Fruit fly (Drosophila melanogaster) whole organism, pupa: Measurements from ENCODE around the gene C1GalTA.

Experiments
- CG10348 ChIP-seq: fragments of 200-800 bp; sonication (Bioruptor generic); IDR thresholded peaks from 2 replicates; pipeline ENCODE4 v1.3.6; 2022; ENCODE audit warnings: missing biosample characterization, missing genetic modification characterization
- CG12605 ChIP-seq: fragments of 200-800 bp; sonication (Bioruptor generic); IDR thresholded peaks from 2 replicates; pipeline ENCODE4 v1.3.6; 2022; ENCODE audit warnings: missing biosample characterization, missing genetic modification characterization
- CG13204 ChIP-seq: fragments of 200-800 bp; sonication (Bioruptor generic); optimal IDR thresholded peaks from 2 replicates; lab custom pipeline; 2018; ENCODE audit warnings: missing biosample characterization, mild to moderate bottlenecking, missing genetic modification characterization, moderate library complexity
- CG14655 ChIP-seq: fragments of 200-800 bp; sonication (Bioruptor generic); optimal IDR thresholded peaks from 3 replicates; lab custom pipeline; 2017; ENCODE audit warnings: mild to moderate bottlenecking, missing biosample characterization, missing genetic modification reagents, missing genetic modification characterization
- CG15710 ChIP-seq: fragments of 200-800 bp; sonication (Bioruptor generic); optimal IDR thresholded peaks from 2 replicates; lab custom pipeline; 2018; ENCODE audit warnings: missing biosample characterization, mild to moderate bottlenecking, missing genetic modification characterization, moderate library complexity
- CG17806 ChIP-seq: fragments of 200-800 bp; sonication (Bioruptor generic); optimal IDR thresholded peaks from 2 replicates; lab custom pipeline; 2018; ENCODE audit warnings: missing biosample characterization, mild to moderate bottlenecking, missing genetic modification characterization, moderate library complexity
- CG32121 ChIP-seq: fragments of 200-800 bp; sonication (Bioruptor generic); IDR thresholded peaks from 2 replicates; pipeline ENCODE4 v1.3.6; 2022; ENCODE audit warnings: missing biosample characterization, missing genetic modification characterization
- CG34367 ChIP-seq: fragments of 200-800 bp; sonication (Bioruptor generic); optimal IDR thresholded peaks from 2 replicates; lab custom pipeline; 2018; ENCODE audit warnings: missing biosample characterization, mild to moderate bottlenecking, missing genetic modification characterization
- CG4496 ChIP-seq: fragments of 200-800 bp; sonication (Bioruptor generic); IDR thresholded peaks from 3 replicates; pipeline ENCODE4 v1.3.6; 2022; ENCODE audit warnings: missing biosample characterization, missing genetic modification characterization
- CG8159 ChIP-seq: fragments of 200-800 bp; sonication (Bioruptor generic); optimal IDR thresholded peaks from 3 replicates; lab custom pipeline; 2018; ENCODE audit warnings: missing biosample characterization, mild to moderate bottlenecking, missing genetic modification characterization, moderate library complexity
- CG8301 ChIP-seq: fragments of 200-800 bp; sonication (Bioruptor generic); optimal IDR thresholded peaks from 2 replicates; lab custom pipeline; 2018; ENCODE audit warnings: missing biosample characterization, mild to moderate bottlenecking, missing genetic modification characterization
- CG9948 ChIP-seq: fragments of 200-800 bp; sonication (Bioruptor generic); optimal IDR thresholded peaks from 2 replicates; lab custom pipeline; 2018; ENCODE audit warnings: missing biosample characterization, mild to moderate bottlenecking, missing genetic modification characterization, moderate library complexity
- D1 ChIP-seq: fragments of 200-800 bp; sonication (Bioruptor generic); optimal IDR thresholded peaks from 2 replicates; lab custom pipeline; 2018; ENCODE audit warnings: missing biosample characterization, mild to moderate bottlenecking, missing genetic modification characterization, moderate library complexity
- EcR ChIP-seq: fragments of 200-800 bp; sonication (Bioruptor generic); optimal IDR thresholded peaks from 3 replicates; lab custom pipeline; 2019; ENCODE audit warnings: missing biosample characterization, missing genetic modification characterization, mild to moderate bottlenecking, moderate library complexity, missing genetic modification reagents
- Ets98B ChIP-seq: fragments of 200-800 bp; sonication (Bioruptor generic); IDR thresholded peaks from 2 replicates; pipeline ENCODE4 v1.3.6; 2022; ENCODE audit warnings: missing biosample characterization, missing genetic modification characterization
- Pif1A ChIP-seq: fragments of 200-800 bp; sonication (Bioruptor generic); optimal IDR thresholded peaks from 3 replicates; lab custom pipeline; 2016; ENCODE audit warnings: missing biosample characterization, missing genetic modification characterization
- Pif1B ChIP-seq: fragments of 200-800 bp; sonication (Bioruptor generic); optimal IDR thresholded peaks from 3 replicates; lab custom pipeline; 2016; ENCODE audit warnings: missing biosample characterization, missing genetic modification characterization
- Snoo ChIP-seq: fragments of 200-800 bp; sonication (Bioruptor generic); optimal IDR thresholded peaks from 3 replicates; lab custom pipeline; 2017; ENCODE audit warnings: missing biosample characterization, mild to moderate bottlenecking, missing genetic modification characterization, inconsistent platforms
- fd96Ca ChIP-seq: fragments of 200-800 bp; sonication (Bioruptor generic); IDR thresholded peaks from 3 replicates; pipeline ENCODE4 v1.3.6; 2022; ENCODE audit warnings: missing biosample characterization, missing genetic modification characterization
- gl ChIP-seq: fragments of 200-800 bp; sonication (Bioruptor generic); optimal IDR thresholded peaks from 2 replicates; lab custom pipeline; 2018; ENCODE audit warnings: missing biosample characterization, mild to moderate bottlenecking, missing genetic modification characterization
- rn ChIP-seq: fragments of 200-800 bp; sonication (Bioruptor generic); IDR thresholded peaks from 2 replicates; pipeline ENCODE4 v1.3.6; 2022; ENCODE audit warnings: missing biosample characterization, missing genetic modification characterization

Gene C1GalTA

DNA sequence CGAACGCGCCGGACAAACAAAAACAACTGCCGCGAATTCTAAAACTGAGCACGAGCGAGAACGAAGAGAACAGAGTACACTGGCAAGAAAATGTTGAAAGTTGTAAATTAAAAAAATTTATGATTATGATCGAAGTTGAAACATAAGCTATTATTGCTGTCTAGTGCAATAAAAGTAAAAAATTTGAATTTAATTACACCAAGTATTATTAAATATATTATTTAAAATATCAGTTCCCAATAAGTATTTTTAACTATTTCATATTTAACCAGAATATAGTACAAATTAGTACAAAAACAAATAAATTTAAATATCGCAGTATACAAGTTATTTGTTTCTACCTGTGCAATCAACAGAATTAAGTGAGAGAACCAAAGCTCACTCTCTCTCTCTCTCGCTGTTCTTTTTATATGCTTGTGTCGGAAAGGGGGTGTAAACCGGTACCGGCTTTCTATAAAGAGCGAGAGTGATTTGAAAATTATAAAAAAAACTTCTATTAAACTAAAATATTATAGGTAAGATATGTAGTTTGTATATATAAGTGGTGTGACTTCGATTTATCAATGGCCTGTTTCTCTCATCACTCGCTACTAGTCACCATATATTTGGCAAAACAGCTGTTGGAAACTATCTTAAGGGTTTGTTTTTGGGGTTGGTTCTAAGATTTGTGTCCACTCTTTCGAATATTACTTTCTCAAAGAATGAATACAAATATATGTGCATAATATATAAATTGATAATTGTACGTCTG lies at the start of gene C1GalTA:
C1GalTA (minus strand) TSS at position 33 of the 751 bp plus-strand sequence.
- TF ChIP-seq CG8159 (peak; percentile 100), CG8301 (tag; lab: Kevin White, UChicago) (peak; percentile 99), CG13204 (GFP tag; lab: Kevin White, UChicago) (peak; percentile 92), Pif1A (peak; percentile 87), CG15710 (peak; percentile 100), CG9948 (peak; percentile 100), gl (tag; lab: Kevin White, UChicago) (peak; percentile 92), Pif1B (GFP tag; lab: Kevin White, UChicago) (peak; percentile 93), CG14655 (GFP tag; lab: Kevin White, UChicago) (peak; percentile 99), fd96Ca (no peak), Snoo (tag; lab: Kevin White, UChicago) (peak; percentile 97), CG17806 (tag; lab: Kevin White, UChicago) (peak; percentile 99), CG34367 (tag; lab: Kevin White, UChicago) (peak; percentile 98), rn (GFP tag; lab: Robert Waterston, UW) (peak; percentile 94), D1 (tag; lab: Kevin White, UChicago) (peak; percentile 100), CG4496 (GFP tag; lab: Robert Waterston, UW) (peak; percentile 93), CG10348 (peak; percentile 88; the same call in 1 of the 2 replicates), Ets98B (GFP tag; lab: Robert Waterston, UW) (peak; percentile 88), CG12605 (peak; percentile 95), CG32121 (peak; percentile 96), EcR (GFP tag; lab: Kevin White, UChicago) (peak; percentile 72)

DNA sequence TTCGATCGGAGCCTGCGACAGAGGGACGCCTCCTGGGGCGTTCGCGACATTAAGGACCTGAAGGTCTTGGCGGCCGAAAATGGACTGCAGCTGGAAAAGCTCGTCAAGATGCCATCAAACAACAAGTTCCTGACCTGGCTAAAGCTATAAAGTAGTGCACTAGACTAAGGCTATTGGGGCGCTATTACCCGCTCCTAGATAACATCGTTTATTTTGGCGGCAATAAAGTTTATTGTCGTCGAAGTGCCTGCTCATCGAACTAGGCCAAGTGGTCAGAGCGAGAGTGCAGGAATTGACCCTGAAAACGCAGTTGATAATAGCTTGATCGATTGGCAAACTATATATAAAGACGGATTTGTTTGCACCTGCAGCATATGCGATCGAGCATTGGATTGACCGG lies 47.2 kb upstream of the C1GalTA start, which contains the start of gene Try29F:
Try29F (plus strand) TSS at position 301 of the 400 bp plus-strand sequence.
- TF ChIP-seq gl (tag; lab: Kevin White, UChicago): no peak
- TF ChIP-seq EcR (GFP tag; lab: Kevin White, UChicago): no peak
- no peak for TF ChIP-seq CG4496 (GFP tag; lab: Robert Waterston, UW)
- TF ChIP-seq CG10348: no peak
- TF ChIP-seq CG9948: no peak
- no peak for TF ChIP-seq CG8159
- no peak for TF ChIP-seq CG34367 (tag; lab: Kevin White, UChicago)
- no peak for TF ChIP-seq Ets98B (GFP tag; lab: Robert Waterston, UW)
- TF ChIP-seq CG14655 (GFP tag; lab: Kevin White, UChicago): no peak
- TF ChIP-seq CG32121: no peak
- TF ChIP-seq Snoo (tag; lab: Kevin White, UChicago): no peak
- no peak for TF ChIP-seq D1 (tag; lab: Kevin White, UChicago)
- TF ChIP-seq CG8301 (tag; lab: Kevin White, UChicago): no peak
- TF ChIP-seq CG15710: no peak
- no peak for TF ChIP-seq Pif1B (GFP tag; lab: Kevin White, UChicago)
- TF ChIP-seq Pif1A: no peak

dm6 chr2L:8997285-8997684 lies 46.3 kb upstream of the C1GalTA start, which contains the start of the genes alien and CG18661:
Gene alien (minus strand): TSS chr2L:8997379.
Gene CG18661 (plus strand): TSS chr2L:8997605.
- TF ChIP-seq D1 (tag; lab: Kevin White, UChicago): no peak
- peak; percentile 94 for TF ChIP-seq CG4496 (GFP tag; lab: Robert Waterston, UW)
- peak; percentile 77 for TF ChIP-seq CG14655 (GFP tag; lab: Kevin White, UChicago)
- peak; percentile 95 for TF ChIP-seq Pif1A
- TF ChIP-seq CG17806 (tag; lab: Kevin White, UChicago): peak; percentile 50
- no peak for TF ChIP-seq EcR (GFP tag; lab: Kevin White, UChicago)
- peak; percentile 73 for TF ChIP-seq CG8159
- peak; percentile 71 for TF ChIP-seq CG15710
- peak; percentile 92 for TF ChIP-seq rn (GFP tag; lab: Robert Waterston, UW)
- TF ChIP-seq CG32121: peak; percentile 88
- TF ChIP-seq Pif1B (GFP tag; lab: Kevin White, UChicago): no peak
- peak; percentile 92 for TF ChIP-seq CG10348
- TF ChIP-seq CG12605: peak; percentile 74
- peak; percentile 93 for TF ChIP-seq Ets98B (GFP tag; lab: Robert Waterston, UW)
- peak; percentile 53 for TF ChIP-seq CG9948
- TF ChIP-seq gl (tag; lab: Kevin White, UChicago): peak; percentile 31
- peak; percentile 95 for TF ChIP-seq fd96Ca
- TF ChIP-seq CG8301 (tag; lab: Kevin White, UChicago): peak; percentile 60
- TF ChIP-seq CG13204 (GFP tag; lab: Kevin White, UChicago): no peak
- peak; percentile 96 for TF ChIP-seq Snoo (tag; lab: Kevin White, UChicago)
- TF ChIP-seq CG34367 (tag; lab: Kevin White, UChicago): peak; percentile 50

DNA sequence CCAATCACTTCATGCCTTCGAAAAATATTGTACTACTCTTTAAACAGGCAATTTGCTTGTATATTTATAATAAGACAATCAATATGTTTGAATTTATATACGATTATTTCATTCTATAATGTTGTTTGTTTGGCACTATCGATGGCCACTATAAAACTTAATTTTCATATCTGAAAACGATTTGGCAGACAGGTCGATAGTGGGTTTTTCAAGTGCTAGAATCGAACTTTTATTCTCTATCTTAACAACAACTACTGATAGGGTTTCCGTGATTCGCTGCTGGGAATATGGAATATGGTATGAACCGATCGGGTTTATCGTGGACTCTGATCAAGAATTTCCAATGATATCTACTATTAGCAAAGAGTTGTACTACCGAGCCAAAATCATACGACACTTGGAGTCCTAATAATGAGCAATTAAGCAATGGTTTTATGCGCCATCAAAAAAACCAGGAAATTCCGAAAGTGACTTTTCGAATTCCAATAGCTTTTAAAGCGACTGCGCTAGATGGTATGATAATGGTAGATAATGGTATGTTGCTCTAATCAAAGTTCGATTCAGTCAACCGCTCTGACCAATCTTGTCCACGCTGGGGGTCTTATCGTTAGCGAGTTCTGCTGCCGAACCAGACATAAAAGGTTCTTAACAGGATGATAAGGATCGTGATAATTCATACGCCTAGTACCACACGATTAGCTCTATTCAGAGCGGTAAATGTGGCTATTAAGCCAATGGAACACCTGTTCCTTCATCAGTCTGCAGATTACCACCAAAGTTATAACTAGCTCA lies 42.8 kb upstream of the C1GalTA start, which contains the start of gene CG17906:
CG17906 (plus strand) TSS at position 742 of the 792 bp plus-strand sequence.
- no peak for TF ChIP-seq Pif1A
- TF ChIP-seq CG17806 (tag; lab: Kevin White, UChicago): no peak
- no peak for TF ChIP-seq CG12605
- no peak for TF ChIP-seq Pif1B (GFP tag; lab: Kevin White, UChicago)
- TF ChIP-seq EcR (GFP tag; lab: Kevin White, UChicago): no peak
- TF ChIP-seq rn (GFP tag; lab: Robert Waterston, UW): no peak

DNA sequence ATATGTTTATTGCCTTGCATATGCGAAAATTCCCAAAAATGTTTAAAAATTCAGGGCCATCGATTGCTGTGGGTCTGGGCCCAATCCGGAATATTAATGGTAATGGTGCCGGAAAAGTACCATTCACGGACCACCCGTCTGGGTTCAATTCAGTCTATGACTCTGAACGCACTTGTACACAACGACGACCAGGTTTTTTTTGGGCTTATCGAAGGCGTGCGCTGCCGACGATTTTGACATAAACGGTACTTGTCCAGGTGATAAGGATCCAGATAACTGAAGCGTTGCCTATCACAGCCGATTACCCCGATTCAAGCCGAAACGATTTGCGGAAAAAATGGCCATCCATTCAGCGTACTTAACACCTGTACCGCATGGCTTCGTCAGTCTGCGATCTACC lies 40.6 kb upstream of the C1GalTA start, which contains the start of gene CG9555:
CG9555 (plus strand) TSS at position 153 of the 400 bp plus-strand sequence.
- no peak for TF ChIP-seq CG8159
- no peak for TF ChIP-seq CG4496 (GFP tag; lab: Robert Waterston, UW)
- no peak for TF ChIP-seq CG13204 (GFP tag; lab: Kevin White, UChicago)
- no peak for TF ChIP-seq CG12605
- TF ChIP-seq gl (tag; lab: Kevin White, UChicago): no peak
- TF ChIP-seq CG10348: no peak
- TF ChIP-seq fd96Ca: no peak
- TF ChIP-seq EcR (GFP tag; lab: Kevin White, UChicago): no peak
- TF ChIP-seq CG17806 (tag; lab: Kevin White, UChicago): no peak
- no peak for TF ChIP-seq Ets98B (GFP tag; lab: Robert Waterston, UW)
- TF ChIP-seq CG14655 (GFP tag; lab: Kevin White, UChicago): no peak
- no peak for TF ChIP-seq Pif1B (GFP tag; lab: Kevin White, UChicago)
- TF ChIP-seq, all 21 proteins: peak for 0
